Worm (Caenorhabditis elegans) whole organism, young adult: Measurements from ENCODE around the gene F44E5.5.

ENCODE experiments used
- C06A6.2 ChIP-seq: fragments of 200-800 bp; sonication (Bioruptor generic); conservative IDR thresholded peaks from 2 replicates; pipeline ENCODE4 v1.3.6; 2022; ENCODE audit warnings: missing genetic modification characterization, missing compliant biosample characterization
- T07F8.4 ChIP-seq: sonication (generic microtip); optimal IDR thresholded peaks from 2 replicates; lab custom pipeline; 2016; ENCODE audit warnings: mild to moderate bottlenecking, missing genetic modification characterization, moderate library complexity, missing compliant biosample characterization
- T26A5.8 ChIP-seq: sonication (generic microtip); optimal IDR thresholded peaks from 2 replicates; lab custom pipeline; 2016; ENCODE audit warnings: missing genetic modification characterization, missing compliant biosample characterization
- bed-1 ChIP-seq: fragments of 200-800 bp; sonication (Bioruptor generic); IDR thresholded peaks from 2 replicates; pipeline ENCODE4 v1.3.6; 2022; ENCODE audit warnings: missing genetic modification reagents, missing genetic modification characterization, missing compliant biosample characterization
- dpl-1 ChIP-seq: fragments of 150-350 bp; optimal IDR thresholded peaks from 2 replicates; lab custom pipeline; 2014; ENCODE audit warnings: missing biosample characterization, missing genetic modification reagents, missing genetic modification characterization
- lin-54 ChIP-seq: fragments of 200-800 bp; sonication (Bioruptor generic); optimal IDR thresholded peaks from 2 replicates; lab custom pipeline; 2018; ENCODE audit warnings: mild to moderate bottlenecking, missing genetic modification characterization, missing compliant biosample characterization
- lsl-1 ChIP-seq: fragments of 200-800 bp; sonication (Bioruptor generic); optimal IDR thresholded peaks from 2 replicates; lab custom pipeline; 2018; ENCODE audit warnings: mild to moderate bottlenecking, missing genetic modification characterization, moderate library complexity, missing compliant biosample characterization
- madf-6 ChIP-seq: fragments of 200-800 bp; sonication (Bioruptor generic); IDR thresholded peaks from 2 replicates; pipeline ENCODE4 v1.3.6; 2022; ENCODE audit warnings: missing genetic modification reagents, missing genetic modification characterization, missing compliant biosample characterization
- mcd-1 ChIP-seq: fragments of 200-800 bp; sonication (Bioruptor generic); IDR thresholded peaks from 2 replicates; pipeline ENCODE4 v1.3.6; 2022; ENCODE audit warnings: missing genetic modification reagents, missing genetic modification characterization, missing compliant biosample characterization
- nfya-1 ChIP-seq: sonication (generic microtip); optimal IDR thresholded peaks from 2 replicates; lab custom pipeline; 2017; ENCODE audit warnings: antibody characterized with exemption, missing compliant biosample characterization, missing genetic modification characterization, borderline replicate concordance; ENCODE audit not compliant: insufficient read depth
- snpc-3.4 ChIP-seq: sonication (generic microtip); optimal IDR thresholded peaks from 2 replicates; lab custom pipeline; 2017; ENCODE audit warnings: missing genetic modification characterization, mild to moderate bottlenecking, missing compliant biosample characterization, antibody characterized with exemption, moderate library complexity, missing genotype, missing genetic modification reagents
- tbx-9 ChIP-seq: sonication (generic microtip); optimal IDR thresholded peaks from 2 replicates; lab custom pipeline; 2016; ENCODE audit warnings: borderline replicate concordance, missing genetic modification characterization, inconsistent platforms, missing compliant biosample characterization

DNA sequence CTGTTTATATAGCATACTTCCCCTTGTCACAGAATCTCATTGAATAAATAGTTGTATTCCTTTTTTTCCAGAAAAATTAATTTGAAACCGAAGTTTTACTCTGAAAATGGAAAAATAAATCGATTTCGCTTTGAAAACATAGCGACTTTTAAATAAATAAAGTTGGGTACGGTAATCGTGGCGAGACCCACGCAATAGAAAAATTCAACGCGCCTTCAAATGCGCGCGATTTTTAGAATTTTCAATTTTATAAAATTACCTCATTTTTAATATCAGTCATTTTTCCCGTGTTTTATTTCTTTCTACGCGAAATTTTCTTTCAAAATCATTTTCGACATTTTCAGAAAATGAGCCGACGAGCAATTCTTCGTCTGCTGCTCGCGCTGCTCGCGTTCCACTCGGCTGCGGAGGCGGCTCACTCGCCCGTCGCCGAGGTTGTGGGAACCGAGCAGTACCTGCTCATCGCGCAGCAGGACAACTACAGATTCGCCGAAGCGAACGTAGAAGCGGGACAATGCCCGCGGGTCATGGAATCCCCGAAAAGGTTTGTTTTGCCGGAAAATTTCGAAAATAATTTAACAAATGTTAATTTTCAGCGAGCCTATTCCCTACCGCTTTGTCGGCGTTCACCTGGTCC, 32.9 kb upstream of the F44E5.5 start, which contains the start of gene F13D12.5:
- TF ChIP-seq tbx-9 (tag; lab: Kevin White, UChicago) (no peak), C06A6.2 (no peak), dpl-1 (GFP tag; lab: Kevin White, UChicago) (peak; percentile 74), lin-54 (peak; percentile 84), snpc-3.4 (tag; lab: Kevin White, UChicago) (peak; percentile 71), T07F8.4 (no peak), T26A5.8 (tag; lab: Kevin White, UChicago) (no peak), nfya-1 (tag; lab: Kevin White, UChicago) (no peak), madf-6 (peak; percentile 94), lsl-1 (GFP tag; lab: Kevin White, UChicago) (peak; percentile 94), bed-1 (no peak), mcd-1 (GFP tag; lab: Robert Waterston, UW) (peak; percentile 43; the same call in 1 of the 2 replicates)
